Worm (Caenorhabditis elegans): ENCODE data around the gene spl-2.

spl-2 gene

ce11 chrV:9155616-9156015, 8.9 kb upstream of the spl-2 start:
- TF ChIP-seq zag-1 (tag; optimal IDR thresholded peaks at IDR 0.05), result no peak
- no peak for TF ChIP-seq sem-4 (tag; optimal IDR thresholded peaks at IDR 0.05)
- no peak for TF ChIP-seq C34F6.9 (tag; optimal IDR thresholded peaks at IDR 0.05)
- TF ChIP-seq nhr-21 (tag; optimal IDR thresholded peaks at IDR 0.05), result no peak
- TF ChIP-seq lin-11 (tag; optimal IDR thresholded peaks at IDR 0.05), result no peak
- TF ChIP-seq peb-1 (tag; optimal IDR thresholded peaks at IDR 0.05), result no peak
- no peak for TF ChIP-seq lsy-2 (tag; optimal IDR thresholded peaks at IDR 0.05)
- TF ChIP-seq crh-2 (tag; optimal IDR thresholded peaks at IDR 0.05), result no peak
- no peak for TF ChIP-seq gmeb-1 (tag; optimal IDR thresholded peaks at IDR 0.05)

- TF ChIP-seq unc-39 (tag; optimal IDR thresholded peaks at IDR 0.05) (no peak), elt-1 (tag; optimal IDR thresholded peaks at IDR 0.05) (no peak), unc-62 (GFP tag; optimal IDR thresholded peaks at IDR 0.05) (no peak), nhr-129 (tag; optimal IDR thresholded peaks at IDR 0.05) (no peak), nhr-237 (tag; optimal IDR thresholded peaks at IDR 0.05) (no peak), nhr-12 (tag; optimal IDR thresholded peaks at IDR 0.05) (no peak)
Measured at ce11 chrV:9154772-9155171, 8.1 kb upstream of the spl-2 start, which contains the start of gene B0222.5. Gene B0222.5 (minus strand): TSS chrV:9154872.

ce11 chrV:9152339-9152738, 5.6 kb upstream of the spl-2 start:
- no peak for TF ChIP-seq unc-39 (tag; optimal IDR thresholded peaks at IDR 0.05)
- no peak for TF ChIP-seq unc-62 (GFP tag; optimal IDR thresholded peaks at IDR 0.05)
- no peak for TF ChIP-seq ztf-11 (tag; optimal IDR thresholded peaks at IDR 0.05)
- no peak for TF ChIP-seq zag-1 (tag; optimal IDR thresholded peaks at IDR 0.05)
- TF ChIP-seq sma-9 (GFP tag; optimal IDR thresholded peaks at IDR 0.05), result peak; percentile 67
- no peak for TF ChIP-seq sma-9 (tag; optimal IDR thresholded peaks at IDR 0.05)
- TF ChIP-seq nhr-77 (tag; optimal IDR thresholded peaks at IDR 0.05), result no peak

- TF ChIP-seq sma-3 (GFP tag; optimal IDR thresholded peaks at IDR 0.05), result no peak
- TF ChIP-seq unc-55 (GFP tag; optimal IDR thresholded peaks at IDR 0.05), result no peak
- no peak for TF ChIP-seq peb-1 (tag; optimal IDR thresholded peaks at IDR 0.05)
- peak; percentile 54 for TF ChIP-seq sma-9 (GFP tag; optimal IDR thresholded peaks at IDR 0.05)
- TF ChIP-seq sma-9 (tag; optimal IDR thresholded peaks at IDR 0.05), result no peak
- TF ChIP-seq lin-11 (tag; optimal IDR thresholded peaks at IDR 0.05), result no peak
Measured at ce11 chrV:9148151-9148550, 1.5 kb upstream of the spl-2 start.

ce11 chrV:9146196-9146595, 503 bp downstream of the spl-2 start:
- TF ChIP-seq sma-9 (GFP tag; optimal IDR thresholded peaks at IDR 0.05), result peak; percentile 2
- no peak for TF ChIP-seq sma-9 (tag; optimal IDR thresholded peaks at IDR 0.05)
- TF ChIP-seq F13H6.1 (tag; optimal IDR thresholded peaks at IDR 0.05), result no peak
- TF ChIP-seq gmeb-1 (tag; optimal IDR thresholded peaks at IDR 0.05), result peak; percentile 22
- no peak for TF ChIP-seq ceh-16 (tag; optimal IDR thresholded peaks at IDR 0.05)
- TF ChIP-seq fos-1 (tag; optimal IDR thresholded peaks at IDR 0.05), result peak; percentile 16
- TF ChIP-seq crh-2 (tag; optimal IDR thresholded peaks at IDR 0.05), result no peak
- TF ChIP-seq peb-1 (tag; optimal IDR thresholded peaks at IDR 0.05), result no peak

- TF ChIP-seq nhr-21 (tag; optimal IDR thresholded peaks at IDR 0.05) (peak; percentile 33), Y55F3AM.14 (GFP tag; optimal IDR thresholded peaks at IDR 0.05) (no peak), sma-3 (GFP tag; optimal IDR thresholded peaks at IDR 0.05) (peak; percentile 31), crh-2 (tag; optimal IDR thresholded peaks at IDR 0.05) (no peak), ztf-4 (tag; optimal IDR thresholded peaks at IDR 0.05) (no peak), lin-11 (tag; optimal IDR thresholded peaks at IDR 0.05) (no peak), sma-9 (GFP tag; optimal IDR thresholded peaks at IDR 0.05) (peak; percentile 60), sma-9 (tag; optimal IDR thresholded peaks at IDR 0.05) (no peak)
Measured at ce11 chrV:9143896-9144295, 2.8 kb downstream of the spl-2 start.

ce11 chrV:9141297-9141696, 5.4 kb downstream of the spl-2 start, which contains the start of gene pitr-3:
Gene pitr-3 (minus strand): TSS chrV:9141397.
- TF ChIP-seq fos-1 (tag; optimal IDR thresholded peaks at IDR 0.05) (no peak), nhr-237 (tag; optimal IDR thresholded peaks at IDR 0.05) (no peak), snpc-4 (tag; optimal IDR thresholded peaks at IDR 0.05) (no peak)

- TF ChIP-seq crh-2 (tag; optimal IDR thresholded peaks at IDR 0.05) (no peak), blmp-1 (tag; optimal IDR thresholded peaks at IDR 0.05; ENCODE audit: insufficient read depth) (no peak), snpc-4 (tag; optimal IDR thresholded peaks at IDR 0.05) (no peak), lin-39 (tag; optimal IDR thresholded peaks at IDR 0.05) (no peak), fos-1 (tag; optimal IDR thresholded peaks at IDR 0.05) (no peak), nhr-21 (tag; optimal IDR thresholded peaks at IDR 0.05) (no peak), mbf-1 (tag; optimal IDR thresholded peaks at IDR 0.05) (no peak), F13H6.1 (tag; optimal IDR thresholded peaks at IDR 0.05) (no peak)
Measured at ce11 chrV:9137618-9138017, 9.1 kb downstream of the spl-2 start, which contains the start of gene pitr-2. Gene pitr-2 (minus strand): TSS chrV:9137718.

Measured in whole organism, L2 larva.